Worm (Caenorhabditis elegans): ENCODE measurements around the gene T23G4.2.

The T23G4.2 gene

DNA sequence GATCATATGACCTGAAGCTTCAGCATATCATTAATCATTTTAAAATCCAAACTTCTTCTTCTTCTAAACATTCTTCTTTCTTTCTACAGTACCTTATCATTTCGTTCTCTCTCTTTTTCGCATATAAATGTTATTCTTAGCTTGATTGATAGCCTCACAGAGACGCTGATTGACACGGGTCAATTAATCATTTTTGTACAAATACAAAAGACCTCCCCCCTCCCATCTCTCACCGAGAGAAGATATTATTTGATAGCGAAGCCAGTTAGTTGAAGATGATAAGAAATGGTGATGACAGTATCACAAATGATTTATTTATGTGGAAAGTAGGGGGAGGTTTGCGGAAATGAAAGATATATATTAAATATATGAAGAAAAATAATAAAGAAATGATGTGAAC lies 6.6 kb downstream of the T23G4.2 start (continued):
- TF ChIP-seq nhr-71 (tag; optimal IDR thresholded peaks at IDR 0.05) = peak; percentile 67
- TF ChIP-seq nhr-237 (tag; optimal IDR thresholded peaks at IDR 0.05) = no peak
- TF ChIP-seq efl-3 (GFP tag; optimal IDR thresholded peaks at IDR 0.05) = no peak
- TF ChIP-seq egl-13 (tag; optimal IDR thresholded peaks at IDR 0.05) = no peak
- TF ChIP-seq blmp-1 (tag; optimal IDR thresholded peaks at IDR 0.05) = peak; percentile 85
- no peak for TF ChIP-seq fkh-8 (tag; optimal IDR thresholded peaks at IDR 0.05)
- TF ChIP-seq ceh-88 (GFP tag; IDR thresholded peaks at IDR 0.05) = no peak

DNA sequence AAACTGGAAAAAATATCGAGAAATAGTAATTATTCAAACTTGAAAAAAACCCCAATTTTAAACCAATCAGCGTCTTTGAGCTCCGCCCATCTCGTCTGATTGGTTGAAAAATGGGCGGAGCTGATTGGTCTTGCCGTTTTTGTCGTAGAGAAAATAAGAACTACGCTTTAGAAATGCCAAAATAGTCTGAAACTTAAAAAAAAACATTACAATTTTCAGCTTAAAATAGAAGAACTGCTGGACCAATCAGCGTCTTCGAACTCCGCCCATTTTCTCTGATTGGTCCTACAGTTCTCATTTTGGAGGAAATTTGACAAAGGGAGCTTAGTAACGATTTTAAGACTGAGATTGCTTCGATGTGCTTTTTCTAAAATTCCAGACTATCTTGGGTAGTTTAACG lies 9.9 kb downstream of the T23G4.2 start:
- TF ChIP-seq pax-3 (tag; optimal IDR thresholded peaks at IDR 0.05) = no peak
- TF ChIP-seq nhr-28 (tag; optimal IDR thresholded peaks at IDR 0.05) = no peak

DNA sequence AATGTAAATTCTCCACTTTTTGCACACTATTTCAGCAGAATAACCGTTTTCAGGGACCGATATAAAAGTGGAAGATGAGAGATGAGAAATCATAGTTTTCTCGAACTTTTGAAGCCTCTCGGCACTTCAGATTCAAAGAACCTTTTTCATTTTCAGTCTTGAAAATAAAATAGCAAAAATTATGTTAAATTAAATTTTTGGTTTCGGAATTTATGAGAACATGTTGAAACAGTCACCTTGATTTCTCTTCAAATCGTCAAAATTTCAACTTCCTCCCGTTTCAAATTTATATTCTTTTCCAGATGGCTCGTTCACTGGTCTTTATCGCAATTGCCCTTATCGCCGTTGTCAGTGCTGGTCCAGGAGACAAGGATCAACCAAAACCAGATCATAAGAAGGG lies 10.7 kb downstream of the T23G4.2 start, which contains the start of gene srlf-26:
TSS of gene srlf-26 (plus strand) at position 301 of the 400 bp plus-strand sequence.
- TF ChIP-seq pqm-1 (tag; optimal IDR thresholded peaks at IDR 0.05) (no peak), hlh-4 (tag; optimal IDR thresholded peaks at IDR 0.05) (no peak), nhr-11 (tag; optimal IDR thresholded peaks at IDR 0.05) (no peak), unc-30 (tag; optimal IDR thresholded peaks at IDR 0.05) (no peak), hpl-2 (GFP tag; optimal IDR thresholded peaks at IDR 0.05) (no peak), unc-98 (GFP tag; IDR thresholded peaks at IDR 0.05) (no peak), tbx-2 (tag; optimal IDR thresholded peaks at IDR 0.05) (no peak), blmp-1 (tag; optimal IDR thresholded peaks at IDR 0.05) (no peak), lin-35 (GFP tag; optimal IDR thresholded peaks at IDR 0.05) (no peak), ztf-4 (tag; optimal IDR thresholded peaks at IDR 0.05) (no peak), nhr-12 (tag; optimal IDR thresholded peaks at IDR 0.05) (no peak), pax-3 (tag; optimal IDR thresholded peaks at IDR 0.05) (no peak), ztf-11 (tag; optimal IDR thresholded peaks at IDR 0.05) (no peak), jun-1 (tag; optimal IDR thresholded peaks at IDR 0.05) (no peak), ceh-82 (tag; optimal IDR thresholded peaks at IDR 0.05) (no peak)

DNA sequence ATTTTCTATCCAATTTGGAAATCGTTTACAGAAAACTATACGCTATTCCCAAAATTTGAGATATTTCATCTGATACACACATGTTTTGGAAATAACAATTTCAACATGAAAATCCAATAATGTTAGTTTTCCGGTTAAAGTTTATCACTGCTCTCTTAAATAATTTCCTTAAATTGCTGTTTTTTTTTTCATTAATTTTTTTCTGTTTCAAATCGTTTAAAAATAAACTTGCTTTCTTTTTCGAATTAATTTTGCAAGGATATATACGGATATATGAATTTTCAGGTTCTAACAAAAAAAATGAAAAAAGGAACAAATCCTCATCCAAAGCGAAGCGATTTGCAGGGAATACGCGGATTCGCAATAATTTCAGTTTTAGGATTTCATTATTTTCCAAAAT lies 15.9 kb downstream of the T23G4.2 start, which contains the start of gene oac-48:
TSS of gene oac-48 (plus strand) at position 301 of the 400 bp plus-strand sequence.
- TF ChIP-seq irx-1 (tag; optimal IDR thresholded peaks at IDR 0.05) (no peak), unc-98 (GFP tag; IDR thresholded peaks at IDR 0.05) (no peak), nhr-85 (tag) (no peak), mab-9 (GFP tag; IDR thresholded peaks at IDR 0.05) (no peak), unc-86 (tag; optimal IDR thresholded peaks at IDR 0.05) (no peak), isw-1 (GFP tag; IDR thresholded peaks at IDR 0.05) (no peak), nhr-76 (tag; optimal IDR thresholded peaks at IDR 0.05) (no peak), egl-27 (tag; optimal IDR thresholded peaks at IDR 0.05) (no peak), lir-3 (tag; optimal IDR thresholded peaks at IDR 0.05; ENCODE audit: poor library complexity) (no peak), pag-3 (tag; optimal IDR thresholded peaks at IDR 0.05; ENCODE audit: borderline replicate concordance, insufficient read depth) (no peak), lin-15B (tag; optimal IDR thresholded peaks at IDR 0.05) (no peak), ceh-8 (GFP tag; optimal IDR thresholded peaks at IDR 0.05) (no peak), ztf-4 (tag; optimal IDR thresholded peaks at IDR 0.05) (no peak)

DNA sequence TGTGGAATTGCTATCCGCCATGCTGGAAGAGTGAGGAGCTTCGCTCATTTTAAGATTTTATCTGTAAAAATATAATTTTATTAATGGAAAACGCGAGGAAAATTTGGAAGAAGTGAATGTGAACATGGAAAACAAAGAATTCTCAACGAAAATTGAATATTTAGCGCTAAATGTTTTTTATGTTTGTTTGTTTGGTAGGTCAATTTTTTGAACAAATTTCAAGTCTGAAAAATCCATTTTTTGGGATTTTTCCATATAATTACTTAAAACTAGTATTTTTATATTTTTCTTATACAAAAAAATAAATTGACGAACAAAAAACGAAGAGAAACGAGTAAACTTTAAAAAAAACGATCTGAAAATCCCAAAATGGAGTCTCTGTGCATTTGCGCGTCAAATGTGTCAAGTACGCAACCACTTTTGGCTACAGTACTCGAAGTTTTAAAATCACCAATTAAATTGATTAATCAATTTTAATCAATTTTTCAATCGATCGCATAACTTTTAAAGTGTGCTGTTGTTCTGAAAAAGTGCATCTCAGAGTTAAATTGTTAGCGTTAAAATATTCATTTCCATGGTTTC lies 22.4 kb downstream of the T23G4.2 start, which contains the start of gene fbxa-215:
TSS of gene fbxa-215 (minus strand) at position 61 of the 582 bp plus-strand sequence.
- TF ChIP-seq lin-14 (GFP tag; optimal IDR thresholded peaks at IDR 0.05) (no peak), nhr-237 (tag; optimal IDR thresholded peaks at IDR 0.05) (no peak), F16B12.6 (tag; optimal IDR thresholded peaks at IDR 0.05) (no peak), unc-86 (tag; optimal IDR thresholded peaks at IDR 0.05) (no peak), mdl-1 (tag; optimal IDR thresholded peaks at IDR 0.05) (no peak), rnt-1 (tag; optimal IDR thresholded peaks at IDR 0.05) (no peak)

Data from whole organism, L1 larva.